Fruit fly (Drosophila melanogaster) whole organism, embryonic: ENCODE results near the gene CG12607.

Experiments used
- CG2889 ChIP-seq: fragments of 200-800 bp; sonication (Bioruptor generic); IDR thresholded peaks from 3 replicates; pipeline ENCODE4 v1.3.6; 2022; ENCODE audit warnings: missing biosample characterization, missing genetic modification characterization
- CG34422 ChIP-seq: fragments of 200-800 bp; sonication (Bioruptor generic); IDR thresholded peaks from 3 replicates; pipeline ENCODE4 v1.3.6; 2022; ENCODE audit warnings: missing biosample characterization, missing genetic modification characterization
- Trl ChIP-seq, 3 experiments: fragments of >200 bp in 2 of 3; fragments of 200-800 bp in 1 of 3; sonication (Bioruptor generic) in 1 of 3; optimal IDR thresholded peaks; 2 replicates in 1 of 3; 3 replicates in 2 of 3; lab custom pipeline; 2016 to 2017; ENCODE audit warnings: missing biosample characterization in 1 of 3, missing genetic modification characterization in 1 of 3
- dysf ChIP-seq: fragments of 200-800 bp; sonication (Bioruptor generic); IDR thresholded peaks from 3 replicates; pipeline ENCODE4 v1.3.6; 2022; ENCODE audit warnings: missing biosample characterization, missing genetic modification characterization
- jing ChIP-seq: fragments of 200-800 bp; sonication (Bioruptor generic); optimal IDR thresholded peaks from 2 replicates; lab custom pipeline; 2018; ENCODE audit warnings: missing biosample characterization, mild to moderate bottlenecking, missing genetic modification characterization
- scrt ChIP-seq: fragments of 200-800 bp; sonication (Bioruptor generic); optimal IDR thresholded peaks from 2 replicates; lab custom pipeline; 2018; ENCODE audit warnings: missing biosample characterization, mild to moderate bottlenecking, missing genetic modification characterization, moderate library complexity
- shn ChIP-seq: fragments of 200-800 bp; sonication (Bioruptor generic); optimal IDR thresholded peaks from 3 replicates; lab custom pipeline; 2016; ENCODE audit warnings: missing biosample characterization, missing genetic modification characterization

dm6 chr3L:4417068-4417467 lies 29.3 kb upstream of the CG12607 start:
- no peak for TF ChIP-seq Trl (optimal IDR thresholded peaks at IDR 0.05; lab: Kevin White, UChicago)
- no peak for TF ChIP-seq Trl (GFP tag; optimal IDR thresholded peaks at IDR 0.05; lab: Kevin White, UChicago)
- no peak for TF ChIP-seq scrt
- no peak for TF ChIP-seq dysf (GFP tag; lab: Robert Waterston, UW)
- TF ChIP-seq CG34422 (GFP tag; lab: Robert Waterston, UW), result no peak
- no peak for TF ChIP-seq CG2889 (GFP tag; lab: Robert Waterston, UW)
- TF ChIP-seq jing (GFP tag; lab: Kevin White, UChicago), result no peak
- TF ChIP-seq shn, result no peak
